Worm (Caenorhabditis elegans) whole organism, late embryonic: Measurements from ENCODE around the gene F13E9.15.

Experiments
- C08G9.2 ChIP-seq: sonication (generic microtip); optimal IDR thresholded peaks from 2 replicates; lab custom pipeline; 2016; ENCODE audit warnings: mild to moderate bottlenecking, missing genetic modification characterization, moderate library complexity, missing compliant biosample characterization
- Y22D7AL.16 ChIP-seq: sonication (generic microtip); optimal IDR thresholded peaks from 2 replicates; lab custom pipeline; 2016; ENCODE audit warnings: missing genetic modification characterization, missing compliant biosample characterization
- ahr-1 ChIP-seq: sonication (generic microtip); optimal IDR thresholded peaks from 2 replicates; lab custom pipeline; 2016; ENCODE audit warnings: missing genetic modification characterization, missing compliant biosample characterization
- ceh-14 ChIP-seq: sonication (generic microtip); optimal IDR thresholded peaks from 2 replicates; lab custom pipeline; 2016; ENCODE audit warnings: missing genotype, missing genetic modification characterization, missing compliant biosample characterization
- ceh-18 ChIP-seq: sonication (generic microtip); optimal IDR thresholded peaks from 2 replicates; lab custom pipeline; 2016; ENCODE audit warnings: missing genetic modification characterization, missing compliant biosample characterization
- ceh-19 ChIP-seq: fragments of 200-800 bp; sonication (Bioruptor generic); optimal IDR thresholded peaks from 2 replicates; lab custom pipeline; 2018; ENCODE audit warnings: mild to moderate bottlenecking, missing genetic modification characterization, missing compliant biosample characterization
- ceh-24 ChIP-seq: sonication (generic microtip); optimal IDR thresholded peaks from 2 replicates; lab custom pipeline; 2016; ENCODE audit warnings: mild to moderate bottlenecking, missing genetic modification characterization, missing compliant biosample characterization
- ceh-34 ChIP-seq: sonication (generic microtip); optimal IDR thresholded peaks from 2 replicates; lab custom pipeline; 2016; ENCODE audit warnings: mild to moderate bottlenecking, missing genetic modification characterization, missing compliant biosample characterization
- ceh-9 ChIP-seq: sonication (generic microtip); optimal IDR thresholded peaks from 2 replicates; lab custom pipeline; 2016; ENCODE audit warnings: mild to moderate bottlenecking, missing genetic modification characterization, inconsistent platforms, missing compliant biosample characterization
- che-1 ChIP-seq: sonication (generic microtip); optimal IDR thresholded peaks from 2 replicates; lab custom pipeline; 2016; ENCODE audit warnings: mild to moderate bottlenecking, missing genetic modification characterization, missing compliant biosample characterization
- dve-1 ChIP-seq: sonication (generic microtip); optimal IDR thresholded peaks from 2 replicates; lab custom pipeline; 2017; ENCODE audit warnings: antibody characterized with exemption, mild to moderate bottlenecking, missing genetic modification characterization, missing compliant biosample characterization
- elt-4 ChIP-seq: sonication (generic microtip); optimal IDR thresholded peaks from 2 replicates; lab custom pipeline; 2016; ENCODE audit warnings: missing genetic modification characterization, missing compliant biosample characterization
- eyg-1 ChIP-seq: sonication (generic microtip); optimal IDR thresholded peaks from 2 replicates; lab custom pipeline; 2016; ENCODE audit warnings: missing genotype, missing genetic modification characterization, missing compliant biosample characterization
- fax-1 ChIP-seq: sonication (generic microtip); optimal IDR thresholded peaks from 2 replicates; lab custom pipeline; 2016; ENCODE audit warnings: missing genotype, missing genetic modification characterization, missing compliant biosample characterization
- fkh-10 ChIP-seq: fragments of 150-350 bp; optimal IDR thresholded peaks from 2 replicates; lab custom pipeline; 2014; ENCODE audit warnings: missing biosample characterization, missing genetic modification reagents, missing genetic modification characterization
- fkh-6 ChIP-seq: sonication (generic microtip); optimal IDR thresholded peaks from 2 replicates; lab custom pipeline; 2016; ENCODE audit warnings: missing genetic modification characterization, missing compliant biosample characterization
- gmeb-2 ChIP-seq: sonication (generic microtip); optimal IDR thresholded peaks from 2 replicates; lab custom pipeline; 2016; ENCODE audit warnings: missing genetic modification characterization, inconsistent platforms, missing compliant biosample characterization
- hlh-15 ChIP-seq: sonication (generic microtip); optimal IDR thresholded peaks from 2 replicates; lab custom pipeline; 2016; ENCODE audit warnings: missing genetic modification characterization, missing compliant biosample characterization
- hlh-6 ChIP-seq: sonication (generic microtip); optimal IDR thresholded peaks from 2 replicates; lab custom pipeline; 2016; ENCODE audit warnings: missing genotype, missing genetic modification characterization, missing compliant biosample characterization
- lin-11 ChIP-seq: fragments of 200-800 bp; sonication (Bioruptor generic); optimal IDR thresholded peaks from 2 replicates; lab custom pipeline; 2018; ENCODE audit warnings: mild to moderate bottlenecking, missing genetic modification characterization, missing compliant biosample characterization
- nfya-1 ChIP-seq: sonication (generic microtip); optimal IDR thresholded peaks from 2 replicates; lab custom pipeline; 2017; ENCODE audit warnings: missing genetic modification characterization, mild to moderate bottlenecking, missing compliant biosample characterization, antibody characterized with exemption, moderate library complexity
- npax-4 ChIP-seq: sonication (generic microtip); optimal IDR thresholded peaks from 2 replicates; lab custom pipeline; 2016; ENCODE audit warnings: missing genetic modification characterization, missing compliant biosample characterization
- odd-2 ChIP-seq: sonication (generic microtip); optimal IDR thresholded peaks from 2 replicates; lab custom pipeline; 2017; ENCODE audit warnings: antibody characterized with exemption, mild to moderate bottlenecking, missing genetic modification characterization, missing compliant biosample characterization
- pat-9 ChIP-seq: fragments of 200-800 bp; sonication (Bioruptor generic); optimal IDR thresholded peaks from 2 replicates; lab custom pipeline; 2018; ENCODE audit warnings: mild to moderate bottlenecking, missing genetic modification characterization, moderate library complexity, missing compliant biosample characterization
- pax-1 ChIP-seq: fragments of 150-350 bp; optimal IDR thresholded peaks from 2 replicates; lab custom pipeline; 2014; ENCODE audit warnings: missing biosample characterization, missing genetic modification characterization
- pha-2 ChIP-seq: sonication (generic microtip); optimal IDR thresholded peaks from 2 replicates; lab custom pipeline; 2017; ENCODE audit warnings: mild to moderate bottlenecking, missing genetic modification characterization, missing compliant biosample characterization
- pqm-1 ChIP-seq: sonication (generic microtip); optimal IDR thresholded peaks from 2 replicates; lab custom pipeline; 2016; ENCODE audit warnings: missing genetic modification characterization, missing compliant biosample characterization
- pros-1 ChIP-seq: fragments of 150-350 bp; optimal IDR thresholded peaks from 2 replicates; lab custom pipeline; 2014; ENCODE audit warnings: missing biosample characterization, missing genetic modification reagents, missing genetic modification characterization
- ref-2 ChIP-seq: sonication (generic microtip); optimal IDR thresholded peaks from 2 replicates; lab custom pipeline; 2016; ENCODE audit warnings: missing genetic modification characterization, missing compliant biosample characterization
- syd-9 ChIP-seq: sonication (generic microtip); optimal IDR thresholded peaks from 2 replicates; lab custom pipeline; 2016; ENCODE audit warnings: mild to moderate bottlenecking, missing genetic modification characterization, moderate library complexity, missing compliant biosample characterization
- tbx-2 ChIP-seq: sonication (generic microtip); optimal IDR thresholded peaks from 2 replicates; lab custom pipeline; 2016; ENCODE audit warnings: missing genetic modification characterization, missing compliant biosample characterization
- tbx-7 ChIP-seq: sonication (generic microtip); optimal IDR thresholded peaks from 2 replicates; lab custom pipeline; 2016; ENCODE audit warnings: missing genotype, missing genetic modification characterization, missing compliant biosample characterization
- ttx-3 ChIP-seq: sonication (generic microtip); optimal IDR thresholded peaks from 2 replicates; lab custom pipeline; 2016; ENCODE audit warnings: missing genetic modification reagents, missing genetic modification characterization, missing compliant biosample characterization
- unc-42 ChIP-seq: sonication (generic microtip); optimal IDR thresholded peaks from 2 replicates; lab custom pipeline; 2016; ENCODE audit warnings: missing genotype, missing genetic modification characterization, missing compliant biosample characterization
- unc-55 ChIP-seq: sonication (generic microtip); optimal IDR thresholded peaks from 2 replicates; lab custom pipeline; 2017; ENCODE audit warnings: missing biosample characterization, missing genetic modification reagents, missing genetic modification characterization
- unc-86 ChIP-seq: sonication (generic microtip); optimal IDR thresholded peaks from 2 replicates; lab custom pipeline; 2016; ENCODE audit warnings: missing genetic modification characterization, missing compliant biosample characterization
- zip-5 ChIP-seq: sonication (generic microtip); optimal IDR thresholded peaks from 2 replicates; lab custom pipeline; 2016; ENCODE audit warnings: missing genetic modification characterization, missing compliant biosample characterization
- ztf-16 ChIP-seq: sonication (generic microtip); optimal IDR thresholded peaks from 2 replicates; lab custom pipeline; 2017; ENCODE audit warnings: missing genetic modification characterization, missing compliant biosample characterization

The F13E9.15 gene

DNA sequence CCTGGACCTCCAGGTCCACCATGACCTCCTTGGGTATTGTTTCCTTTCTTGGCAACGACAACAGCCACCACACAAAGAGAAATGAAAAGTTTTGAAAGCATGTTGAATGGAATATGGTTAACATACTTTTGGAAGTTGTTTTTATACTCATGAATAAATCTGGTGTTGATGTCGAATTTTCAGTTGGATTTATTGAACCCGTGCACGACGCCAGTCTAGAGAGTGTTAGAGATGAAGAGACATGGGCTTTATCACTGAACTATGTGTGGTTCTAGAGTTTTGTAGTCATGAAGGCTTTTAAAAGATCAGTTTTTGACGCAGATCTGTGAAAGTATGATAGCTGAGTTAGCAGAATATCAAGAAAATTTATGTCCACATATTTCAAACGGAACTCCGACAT, 4.6 kb upstream of the F13E9.15 start, which contains the start of gene srlf-14:
srlf-14 (minus strand) TSS at position 101 of the 400 bp plus-strand sequence.
- TF ChIP-seq npax-4 (tag; lab: Kevin White, UChicago) (no peak), fkh-10 (GFP tag; lab: Kevin White, UChicago) (no peak), unc-42 (tag; lab: Kevin White, UChicago) (no peak), C08G9.2 (tag; lab: Kevin White, UChicago) (no peak), pha-2 (tag; lab: Kevin White, UChicago) (no peak), ceh-18 (tag; lab: Kevin White, UChicago) (no peak), ceh-34 (tag; lab: Kevin White, UChicago) (no peak), lin-11 (tag; lab: Kevin White, UChicago) (no peak), pat-9 (tag; lab: Kevin White, UChicago) (no peak), gmeb-2 (tag; lab: Kevin White, UChicago) (no peak), tbx-2 (tag; lab: Kevin White, UChicago) (no peak)

DNA sequence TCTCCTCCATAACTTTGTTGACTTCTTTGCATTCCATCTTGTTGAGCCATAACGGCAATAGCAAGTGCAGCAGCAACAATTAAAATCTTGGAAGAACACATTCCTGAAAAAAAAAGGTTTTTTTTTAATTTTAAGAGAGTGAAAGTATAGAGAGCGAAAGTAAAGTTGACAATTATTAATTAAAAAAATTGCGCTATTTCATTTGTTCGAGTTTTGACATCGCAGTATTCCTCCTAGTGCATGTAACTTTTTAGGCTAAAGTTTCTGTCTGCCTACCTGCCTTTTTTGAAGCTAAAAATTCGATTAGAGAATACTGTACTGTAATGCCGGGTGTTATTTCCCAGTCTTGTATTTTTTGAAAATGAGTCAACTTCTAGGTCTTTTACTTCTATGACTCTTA, 2.3 kb upstream of the F13E9.15 start, which contains the start of gene srlf-12:
srlf-12 (minus strand) TSS at position 101 of the 400 bp plus-strand sequence.
- TF ChIP-seq fkh-6 (tag; lab: Kevin White, UChicago) = no peak
- no peak for TF ChIP-seq dve-1 (tag; lab: Kevin White, UChicago)
- no peak for TF ChIP-seq hlh-6 (tag; lab: Kevin White, UChicago)
- no peak for TF ChIP-seq ceh-14 (tag; lab: Kevin White, UChicago)
- no peak for TF ChIP-seq pqm-1
- no peak for TF ChIP-seq pax-1 (tag; lab: Kevin White, UChicago)
- TF ChIP-seq ceh-9 (tag; lab: Kevin White, UChicago) = no peak
- TF ChIP-seq pha-2 (tag; lab: Kevin White, UChicago) = no peak
- TF ChIP-seq odd-2 = no peak
- TF ChIP-seq ahr-1 (tag; lab: Kevin White, UChicago) = no peak
- no peak for TF ChIP-seq fax-1 (tag; lab: Kevin White, UChicago)
- no peak for TF ChIP-seq npax-4 (tag; lab: Kevin White, UChicago)
- TF ChIP-seq eyg-1 (tag; lab: Kevin White, UChicago) = no peak
- TF ChIP-seq syd-9 (tag; lab: Kevin White, UChicago) = no peak
- no peak for TF ChIP-seq ceh-19 (GFP tag; lab: Kevin White, UChicago)

DNA sequence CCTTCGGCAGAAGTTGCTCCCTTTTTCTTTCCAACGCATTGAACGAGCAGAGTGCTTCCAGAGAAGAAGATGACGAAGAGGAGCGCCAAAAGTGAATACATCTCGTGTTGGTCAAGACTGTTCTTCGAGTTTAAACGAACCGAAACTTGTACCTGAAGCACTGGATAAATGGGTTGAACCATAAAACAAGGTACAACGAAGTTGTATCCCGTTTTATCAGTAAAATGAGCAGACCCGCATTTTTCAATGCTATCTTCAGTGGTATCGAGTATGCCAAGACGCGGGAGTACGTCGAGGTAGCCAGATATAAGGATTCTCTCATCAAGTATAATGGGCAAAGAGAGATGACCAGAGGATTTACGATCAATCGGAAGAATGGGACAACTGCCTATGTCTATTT, 2.4 kb downstream of the F13E9.15 start, which contains the start of gene F13E9.16:
F13E9.16 (minus strand) TSS at position 101 of the 400 bp plus-strand sequence.
- TF ChIP-seq eyg-1 (tag; lab: Kevin White, UChicago) = no peak
- no peak for TF ChIP-seq npax-4 (tag; lab: Kevin White, UChicago)
- no peak for TF ChIP-seq pros-1 (tag; lab: Kevin White, UChicago)
- no peak for TF ChIP-seq unc-55 (GFP tag; lab: Kevin White, UChicago)
- no peak for TF ChIP-seq ref-2 (tag; lab: Kevin White, UChicago)
- TF ChIP-seq nfya-1 (tag; lab: Kevin White, UChicago) = no peak
- no peak for TF ChIP-seq ttx-3 (tag; lab: Kevin White, UChicago)
- no peak for TF ChIP-seq elt-4 (tag; lab: Kevin White, UChicago)
- TF ChIP-seq zip-5 (tag; lab: Kevin White, UChicago) = no peak
- TF ChIP-seq Y22D7AL.16 (tag; lab: Kevin White, UChicago) = no peak
- TF ChIP-seq ceh-24 (tag; lab: Kevin White, UChicago) = no peak
- TF ChIP-seq ahr-1 (tag; lab: Kevin White, UChicago) = no peak
- TF ChIP-seq ztf-16 (tag; lab: Kevin White, UChicago) = no peak
- TF ChIP-seq, all 69 proteins: peak for 0

DNA sequence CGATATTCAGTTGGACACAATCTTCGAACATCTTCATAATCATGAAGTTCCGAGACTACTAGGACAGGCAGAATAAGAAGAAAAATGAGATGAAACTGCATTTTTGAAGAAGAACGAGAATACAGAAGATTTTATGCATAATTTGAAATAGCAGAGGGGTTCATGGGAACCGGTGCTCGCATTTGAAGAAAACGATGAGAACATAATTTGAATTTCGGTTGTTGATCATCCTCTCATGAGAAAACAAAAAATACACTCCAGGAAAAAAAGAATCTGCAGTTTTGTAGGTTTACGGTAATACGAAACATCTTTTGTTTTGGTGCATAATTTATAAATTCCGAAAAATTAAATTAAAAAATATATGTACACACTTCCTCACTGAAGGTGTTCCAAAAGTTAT, 3.8 kb downstream of the F13E9.15 start, which contains the start of gene srlf-11:
srlf-11 (minus strand) TSS at position 101 of the 400 bp plus-strand sequence.
- no peak for TF ChIP-seq unc-86 (tag; lab: Kevin White, UChicago)
- no peak for TF ChIP-seq tbx-7 (tag; lab: Kevin White, UChicago)
- TF ChIP-seq C08G9.2 (tag; lab: Kevin White, UChicago) = no peak
- TF ChIP-seq pqm-1 = no peak
- no peak for TF ChIP-seq che-1 (tag; lab: Kevin White, UChicago)
- TF ChIP-seq hlh-15 (tag; lab: Kevin White, UChicago) = no peak
- no peak for TF ChIP-seq ceh-18 (tag; lab: Kevin White, UChicago)
